Fruit fly (Drosophila melanogaster): ENCODE data around the gene CG14397.
A peak's percentile ranks its signal among the peaks of the same experiment; 100 is the strongest.

Gene CG14397

DNA sequence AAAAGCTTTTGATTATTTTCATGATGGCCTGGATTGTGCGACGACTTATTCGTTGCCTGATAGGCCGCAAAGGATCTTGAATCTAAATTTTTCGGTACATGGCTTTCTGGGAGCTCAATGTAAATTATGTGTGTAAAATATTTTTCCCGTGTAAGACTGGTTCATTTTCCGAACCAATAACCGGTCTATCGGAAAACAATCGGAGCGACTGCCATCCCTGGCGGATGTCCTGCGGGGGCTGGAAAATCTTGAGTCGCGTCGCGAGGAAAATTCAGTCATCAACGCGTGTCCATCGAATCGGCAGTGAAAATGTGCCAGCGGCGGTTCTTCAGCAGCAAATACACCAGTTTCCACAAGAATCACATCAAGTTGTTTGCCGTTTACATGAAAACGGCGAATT, 13.3 kb downstream of the CG14397 start, which contains the start of the genes CG46307 and Nhe2 (continued):
- TF ChIP-seq bab2 (GFP tag; optimal IDR thresholded peaks at IDR 0.05) (no peak), so (GFP tag; IDR thresholded peaks at IDR 0.05) (no peak), NC2β (GFP tag; optimal IDR thresholded peaks at IDR 0.05) (no peak), CG18599 (GFP tag; optimal IDR thresholded peaks at IDR 0.05) (no peak), CG10321 (GFP tag; IDR thresholded peaks at IDR 0.05) (no peak), CG10209 (GFP tag; optimal IDR thresholded peaks at IDR 0.05) (no peak), bbx (GFP tag; IDR thresholded peaks at IDR 0.05; ENCODE audit: partially characterized antibody) (no peak), ranshi (GFP tag; IDR thresholded peaks at IDR 0.05) (no peak), CG11085 (GFP tag; IDR thresholded peaks at IDR 0.05) (no peak), fd102C (GFP tag; optimal IDR thresholded peaks at IDR 0.05) (no peak), sug (tag; optimal IDR thresholded peaks at IDR 0.05) (no peak), CG10147 (GFP tag; optimal IDR thresholded peaks at IDR 0.05) (no peak), phol (tag; optimal IDR thresholded peaks at IDR 0.05) (peak; percentile 10), Drgx (GFP tag; IDR thresholded peaks at IDR 0.05) (no peak), otp (GFP tag; IDR thresholded peaks at IDR 0.05) (no peak), ftz-f1 (GFP tag; optimal IDR thresholded peaks at IDR 0.05) (no peak), tap (tag; optimal IDR thresholded peaks at IDR 0.05) (no peak), BtbVII (GFP tag; optimal IDR thresholded peaks at IDR 0.05) (no peak), CG9437 (GFP tag; optimal IDR thresholded peaks at IDR 0.05) (no peak), Ravus (GFP tag; IDR thresholded peaks at IDR 0.05) (no peak), CG2889 (GFP tag; IDR thresholded peaks at IDR 0.05) (no peak), repo (GFP tag; optimal IDR thresholded peaks at IDR 0.05) (no peak), CG43689 (GFP tag; IDR thresholded peaks at IDR 0.05) (no peak), CG33557 (GFP tag; optimal IDR thresholded peaks at IDR 0.05) (no peak), pnt (GFP tag; optimal IDR thresholded peaks at IDR 0.05) (no peak), nerfin-2 (GFP tag; IDR thresholded peaks at IDR 0.05; ENCODE audit: partially characterized antibody) (no peak), CG2199 (GFP tag; IDR thresholded peaks at IDR 0.05) (peak; percentile 68), CG18764 (GFP tag; optimal IDR thresholded peaks at IDR 0.05) (no peak), CG1647 (GFP tag; optimal IDR thresholded peaks at IDR 0.05) (no peak), CG13287 (GFP tag; IDR thresholded peaks at IDR 0.05; ENCODE audit: partially characterized antibody) (no peak), sim (GFP tag; IDR thresholded peaks at IDR 0.05) (no peak), CG2678 (tag; optimal IDR thresholded peaks at IDR 0.05) (no peak), chm (GFP tag; IDR thresholded peaks at IDR 0.05) (no peak), knrl (GFP tag; IDR thresholded peaks at IDR 0.05; ENCODE audit: partially characterized antibody) (no peak), caup (GFP tag; optimal IDR thresholded peaks at IDR 0.05; ENCODE audit: severe bottlenecking) (no peak), PHDP (tag; optimal IDR thresholded peaks at IDR 0.05) (no peak), CG1529 (GFP tag; optimal IDR thresholded peaks at IDR 0.05) (no peak), CG2129 (GFP tag; IDR thresholded peaks at IDR 0.05; ENCODE audit: partially characterized antibody) (no peak), CG11560 (tag; IDR thresholded peaks at IDR 0.05) (no peak), danr (GFP tag; IDR thresholded peaks at IDR 0.05) (no peak), CG3995 (GFP tag; optimal IDR thresholded peaks at IDR 0.05) (no peak), CG30020 (tag; optimal IDR thresholded peaks at IDR 0.05) (no peak), rib (GFP tag; IDR thresholded peaks at IDR 0.05) (no peak), disco-r (GFP tag; optimal IDR thresholded peaks at IDR 0.05) (no peak), Fer3 (tag; optimal IDR thresholded peaks at IDR 0.05) (no peak), CG6813 (GFP tag; optimal IDR thresholded peaks at IDR 0.05) (no peak), Hmr (GFP tag; optimal IDR thresholded peaks at IDR 0.05) (peak; percentile 25), CG31365 (tag; optimal IDR thresholded peaks at IDR 0.05) (no peak), gsb-n (tag; optimal IDR thresholded peaks at IDR 0.05) (no peak), CG10274 (GFP tag; optimal IDR thresholded peaks at IDR 0.05) (no peak), inv (GFP tag; IDR thresholded peaks at IDR 0.05; ENCODE audit: partially characterized antibody) (no peak), CG1602 (GFP tag; optimal IDR thresholded peaks at IDR 0.05) (no peak)

All from whole organism, embryonic.